Worm (Caenorhabditis elegans) whole organism, L3 larva: ENCODE results near the gene ebax-1.

Experiments
- R02D3.7 ChIP-seq: fragments of 150-350 bp; optimal IDR thresholded peaks from 2 replicates; lab custom pipeline; 2014; ENCODE audit warnings: missing biosample characterization, missing genetic modification characterization
- fkh-10 ChIP-seq: sonication (generic microtip); optimal IDR thresholded peaks from 2 replicates; lab custom pipeline; 2017; ENCODE audit warnings: missing biosample characterization, missing genetic modification reagents, missing genetic modification characterization
- lin-39 ChIP-seq: fragments of 150-350 bp; optimal IDR thresholded peaks from 2 replicates; lab custom pipeline; 2018; ENCODE audit warnings: missing biosample characterization, missing genetic modification reagents, missing genetic modification characterization
- nhr-12 ChIP-seq: fragments of 150-350 bp; optimal IDR thresholded peaks from 2 replicates; lab custom pipeline; 2014; ENCODE audit warnings: missing biosample characterization, missing genetic modification characterization
- nhr-25 ChIP-seq: sonication (generic microtip); optimal IDR thresholded peaks from 2 replicates; lab custom pipeline; 2017; ENCODE audit warnings: missing biosample characterization, missing genetic modification characterization

- TF ChIP-seq nhr-25 (tag; lab: Kevin White, UChicago) (peak; percentile 36), fkh-10 (GFP tag; lab: Kevin White, UChicago) (no peak), R02D3.7 (tag; lab: Kevin White, UChicago) (no peak), nhr-12 (no peak), lin-39 (tag; lab: Kevin White, UChicago) (no peak)
These were observed 33.7 kb upstream of the ebax-1 start for ce11 chrIV:10252886-10253639.
